Fruit fly (Drosophila melanogaster) whole organism, pupa: ENCODE results near the gene RpL23A.

Source experiments
- CG10348 ChIP-seq: fragments of 200-800 bp; sonication (Bioruptor generic); IDR thresholded peaks from 2 replicates; pipeline ENCODE4 v1.3.6; 2022; ENCODE audit warnings: missing biosample characterization, missing genetic modification characterization
- CG13204 ChIP-seq: fragments of 200-800 bp; sonication (Bioruptor generic); optimal IDR thresholded peaks from 2 replicates; lab custom pipeline; 2018; ENCODE audit warnings: missing biosample characterization, mild to moderate bottlenecking, missing genetic modification characterization, moderate library complexity
- CG15710 ChIP-seq: fragments of 200-800 bp; sonication (Bioruptor generic); optimal IDR thresholded peaks from 2 replicates; lab custom pipeline; 2018; ENCODE audit warnings: missing biosample characterization, mild to moderate bottlenecking, missing genetic modification characterization, moderate library complexity
- CG9948 ChIP-seq: fragments of 200-800 bp; sonication (Bioruptor generic); optimal IDR thresholded peaks from 2 replicates; lab custom pipeline; 2018; ENCODE audit warnings: missing biosample characterization, mild to moderate bottlenecking, missing genetic modification characterization, moderate library complexity
- D1 ChIP-seq: fragments of 200-800 bp; sonication (Bioruptor generic); optimal IDR thresholded peaks from 2 replicates; lab custom pipeline; 2018; ENCODE audit warnings: missing biosample characterization, mild to moderate bottlenecking, missing genetic modification characterization, moderate library complexity
- Pif1A ChIP-seq: fragments of 200-800 bp; sonication (Bioruptor generic); optimal IDR thresholded peaks from 3 replicates; lab custom pipeline; 2016; ENCODE audit warnings: missing biosample characterization, missing genetic modification characterization
- Pif1B ChIP-seq: fragments of 200-800 bp; sonication (Bioruptor generic); optimal IDR thresholded peaks from 3 replicates; lab custom pipeline; 2016; ENCODE audit warnings: missing biosample characterization, missing genetic modification characterization
- gl ChIP-seq: fragments of 200-800 bp; sonication (Bioruptor generic); optimal IDR thresholded peaks from 2 replicates; lab custom pipeline; 2018; ENCODE audit warnings: missing biosample characterization, mild to moderate bottlenecking, missing genetic modification characterization
- rn ChIP-seq: fragments of 200-800 bp; sonication (Bioruptor generic); IDR thresholded peaks from 2 replicates; pipeline ENCODE4 v1.3.6; 2022; ENCODE audit warnings: missing biosample characterization, missing genetic modification characterization

DNA sequence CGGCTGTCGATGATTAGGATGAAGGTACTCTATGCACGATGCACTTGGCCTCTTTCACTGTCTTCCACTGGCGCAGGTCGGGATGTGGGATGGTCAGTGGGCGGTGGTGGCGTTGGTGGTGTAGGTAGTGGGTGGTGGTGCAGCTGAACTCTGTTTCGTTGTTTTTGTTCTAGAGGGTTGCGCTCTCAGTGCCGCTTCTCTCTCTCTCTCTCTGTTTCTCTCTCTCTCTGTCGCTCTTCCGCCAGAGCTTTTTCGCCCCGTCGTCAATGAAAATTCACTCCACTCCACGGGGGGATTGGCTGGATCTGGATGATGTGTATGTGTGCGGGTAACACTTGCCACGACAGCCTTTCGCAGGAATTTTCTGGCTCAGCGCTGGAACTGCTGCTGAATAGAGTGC is 31.6 kb downstream of the RpL23A start:
- no peak for TF ChIP-seq CG9948 (tag; lab: Kevin White, UChicago)
- no peak for TF ChIP-seq Pif1A (GFP tag; lab: Kevin White, UChicago)
- TF ChIP-seq CG10348 = no peak
- TF ChIP-seq CG15710 (tag; lab: Kevin White, UChicago) = no peak
- no peak for TF ChIP-seq Pif1B (GFP tag; lab: Kevin White, UChicago)
- no peak for TF ChIP-seq CG13204
- TF ChIP-seq rn = no peak
- TF ChIP-seq D1 (tag; lab: Kevin White, UChicago) = no peak
- TF ChIP-seq gl (tag; lab: Kevin White, UChicago) = no peak
